Worm (Caenorhabditis elegans): Measurements from ENCODE around the gene str-116.

Gene str-116

ce11 chrV:11239187-11239725 is 27.5 kb upstream of the str-116 start, which contains the start of the genes dvc-1 and ima-1 (continued):
- peak; percentile 37 for TF ChIP-seq snpc-1.1 (tag; optimal IDR thresholded peaks at IDR 0.05; ENCODE audit: insufficient read depth)
- no peak for TF ChIP-seq dpff-1 (tag; optimal IDR thresholded peaks at IDR 0.05)
- no peak for TF ChIP-seq nhr-27 (tag; optimal IDR thresholded peaks at IDR 0.05)
- peak; percentile 38 for TF ChIP-seq ceh-27 (GFP tag; optimal IDR thresholded peaks at IDR 0.05)
- peak; percentile 81 for TF ChIP-seq F33H1.4 (GFP tag; IDR thresholded peaks at IDR 0.05)
- no peak for TF ChIP-seq ceh-58 (GFP tag; IDR thresholded peaks at IDR 0.05)
- TF ChIP-seq nfyb-1 (GFP tag; IDR thresholded peaks at IDR 0.05), result 0 out of 2 replicates have a peak, but pooled peaks have one; percentile 14
- TF ChIP-seq K12H6.12 (tag; optimal IDR thresholded peaks at IDR 0.05), result peak; percentile 32
- TF ChIP-seq ceh-40 (GFP tag; IDR thresholded peaks at IDR 0.05), result 0 out of 2 replicates have a peak, but pooled peaks have one; percentile 41
- 0 out of 2 replicates have a peak, but pooled peaks have one; percentile 18 for TF ChIP-seq aptf-2 (GFP tag; conservative IDR thresholded peaks at IDR 0.05)
- no peak for TF ChIP-seq T07F8.4 (tag; optimal IDR thresholded peaks at IDR 0.05)
- TF ChIP-seq egrh-3 (GFP tag; IDR thresholded peaks at IDR 0.05), result peak; percentile 48; the same call in 1 of the 2 replicates
- TF ChIP-seq aptf-3 (GFP tag; IDR thresholded peaks at IDR 0.05), result no peak
- no peak for TF ChIP-seq ceh-79 (tag; optimal IDR thresholded peaks at IDR 0.05)
- TF ChIP-seq hmg-1.2 (GFP tag; IDR thresholded peaks at IDR 0.05), result peak; percentile 70; the same call in 1 of the 2 replicates
- TF ChIP-seq let-526 (GFP tag; IDR thresholded peaks at IDR 0.05), result 0 out of 2 replicates have a peak, but pooled peaks have one; percentile 23
- peak; percentile 90 for TF ChIP-seq rcor-1 (GFP tag; IDR thresholded peaks at IDR 0.05)
- peak; percentile 88 for TF ChIP-seq dpl-1 (GFP tag; optimal IDR thresholded peaks at IDR 0.05)
- peak; percentile 91 for TF ChIP-seq D2030.7 (GFP tag; IDR thresholded peaks at IDR 0.05)
- no peak for TF ChIP-seq B0035.1 (tag; optimal IDR thresholded peaks at IDR 0.05)
- TF ChIP-seq B0261.1 (tag; optimal IDR thresholded peaks at IDR 0.05), result no peak
- TF ChIP-seq ZK185.1 (tag; optimal IDR thresholded peaks at IDR 0.05; ENCODE audit: poor library complexity, severe bottlenecking), result no peak
- no peak for TF ChIP-seq ztf-6 (GFP tag; IDR thresholded peaks at IDR 0.05)
- TF ChIP-seq snpc-3.4 (tag; optimal IDR thresholded peaks at IDR 0.05), result peak; percentile 76
- 0 out of 2 replicates have a peak, but pooled peaks have one; percentile 43 for TF ChIP-seq ztf-28 (GFP tag; IDR thresholded peaks at IDR 0.05)
- TF ChIP-seq ceh-100 (GFP tag; IDR thresholded peaks at IDR 0.05), result peak; percentile 86
- TF ChIP-seq unc-62 (GFP tag; optimal IDR thresholded peaks at IDR 0.05), result no peak
- no peak for TF ChIP-seq zfh-2 (GFP tag; conservative IDR thresholded peaks at IDR 0.05)
- TF ChIP-seq hmg-20 (GFP tag; IDR thresholded peaks at IDR 0.05), result no peak
- peak; percentile 51; the same call in 1 of the 2 replicates for TF ChIP-seq attf-6 (GFP tag; IDR thresholded peaks at IDR 0.05)
- TF ChIP-seq C17E4.6 (GFP tag; IDR thresholded peaks at IDR 0.05), result peak; percentile 93
- TF ChIP-seq snpc-1.3 (tag; optimal IDR thresholded peaks at IDR 0.05; ENCODE audit: insufficient read depth), result no peak
- TF ChIP-seq madf-6 (GFP tag; IDR thresholded peaks at IDR 0.05), result peak; percentile 98
- TF ChIP-seq gei-17 (GFP tag; optimal IDR thresholded peaks at IDR 0.05), result no peak
- no peak for TF ChIP-seq F52B5.7 (tag; optimal IDR thresholded peaks at IDR 0.05)
- TF ChIP-seq F57C9.4 (tag; optimal IDR thresholded peaks at IDR 0.05), result no peak
- TF ChIP-seq F57A8.1 (GFP tag; optimal IDR thresholded peaks at IDR 0.05), result no peak
- no peak for TF ChIP-seq nfya-1 (tag; optimal IDR thresholded peaks at IDR 0.05; ENCODE audit: borderline replicate concordance, insufficient read depth)
- TF ChIP-seq ets-4 (GFP tag; optimal IDR thresholded peaks at IDR 0.05), result no peak
- TF ChIP-seq ztf-26 (tag; optimal IDR thresholded peaks at IDR 0.05), result no peak
- no peak for TF ChIP-seq repo-1 (tag; optimal IDR thresholded peaks at IDR 0.05)
- no peak for TF ChIP-seq K11D2.4 (GFP tag; IDR thresholded peaks at IDR 0.05)
- peak; percentile 55; the same call in 1 of the 2 replicates for TF ChIP-seq Y79H2A.3 (GFP tag; conservative IDR thresholded peaks at IDR 0.05)
- no peak for TF ChIP-seq egl-18 (GFP tag; IDR thresholded peaks at IDR 0.05)
- TF ChIP-seq ama-1 (optimal IDR thresholded peaks at IDR 0.05), result no peak
- TF ChIP-seq ama-1 (GFP tag; optimal IDR thresholded peaks at IDR 0.05), result no peak
- no peak for TF ChIP-seq nhr-120 (GFP tag; IDR thresholded peaks at IDR 0.05)
- peak; percentile 94 for TF ChIP-seq ceh-91 (GFP tag; IDR thresholded peaks at IDR 0.05)
